Fruit fly (Drosophila melanogaster) S2 (cell line): ENCODE measurements around the gene CG14297.

Experiments used
- CG8478 ChIP-seq: fragments of >200 bp; optimal IDR thresholded peaks from 2 replicates; lab custom pipeline; 2018
- CTCF ChIP-seq, 2 experiments: fragments of >200 bp; optimal IDR thresholded peaks; 2 replicates each; lab custom pipeline; 2018

DNA sequence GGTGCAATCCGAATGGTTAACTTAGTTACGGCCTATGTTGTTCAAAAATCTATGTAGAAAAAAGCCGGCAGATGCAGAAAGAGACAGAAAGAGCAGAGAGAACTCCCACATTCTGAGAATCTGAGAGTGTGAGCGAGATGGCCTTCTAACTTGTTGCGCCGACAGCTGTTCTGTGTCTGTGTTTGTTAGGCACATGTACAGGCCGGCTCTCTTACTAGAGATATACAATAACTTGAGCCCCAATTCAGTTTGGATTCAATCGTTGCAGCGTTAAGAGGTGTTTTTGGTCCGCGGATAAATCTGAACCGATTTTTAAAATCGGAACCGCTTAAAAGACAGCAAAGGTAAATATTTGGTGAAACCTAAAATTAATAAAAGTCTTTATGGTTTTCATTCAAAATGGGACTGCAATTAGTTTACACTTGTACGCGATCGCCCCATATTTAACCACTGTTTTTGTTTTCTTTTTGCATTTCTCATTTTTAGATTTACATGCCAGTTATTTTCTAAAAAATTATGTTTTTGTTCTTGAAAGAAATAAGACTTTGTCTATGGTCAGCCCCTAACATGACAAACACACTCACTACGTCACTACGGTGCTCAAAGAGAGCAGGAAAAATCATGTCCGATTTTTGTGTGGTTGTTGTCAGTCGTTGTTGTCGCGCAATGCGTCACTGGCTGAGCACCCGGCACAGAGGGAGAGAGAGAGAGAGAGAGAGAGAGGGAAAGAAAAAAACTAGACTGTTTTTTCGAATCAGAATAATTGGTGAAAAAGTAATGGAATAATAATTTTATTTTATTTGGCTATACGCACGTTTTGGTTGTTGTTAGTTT is 26.1 kb downstream of the CG14297 start:
- TF ChIP-seq CG8478 (lab: Kevin White, UChicago) (no peak), CTCF (optimal IDR thresholded peaks at IDR 0.05; lab: Kevin White, UChicago) (no peak)
